Worm (Caenorhabditis elegans): Measurements from ENCODE around the gene col-185.

The col-185 gene

DNA sequence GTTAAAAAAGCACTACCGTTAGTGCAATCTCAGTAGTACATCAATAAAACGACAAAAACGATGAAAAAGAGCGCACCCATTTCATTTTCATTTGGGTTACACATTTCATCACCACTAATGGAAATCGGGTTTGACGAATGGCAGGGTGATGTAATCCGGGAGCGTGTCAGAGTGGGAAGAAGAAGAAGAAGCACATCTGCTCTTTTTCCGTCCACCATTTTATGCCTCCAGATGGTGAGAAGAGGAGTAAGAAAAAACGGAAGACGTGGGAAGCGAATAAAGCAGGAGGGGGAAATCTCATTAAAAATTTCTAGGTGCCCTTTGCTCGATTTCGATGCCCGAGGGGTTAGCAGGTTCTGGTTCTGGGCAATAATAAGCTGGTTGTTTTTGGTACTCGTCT is 4.9 kb downstream of the col-185 start (continued):
- TF ChIP-seq ztf-6 (GFP tag; IDR thresholded peaks at IDR 0.05), result no peak
- TF ChIP-seq ztf-18 (tag; optimal IDR thresholded peaks at IDR 0.05), result no peak
- no peak for TF ChIP-seq akir-1 (GFP tag; optimal IDR thresholded peaks at IDR 0.05)
- no peak for TF ChIP-seq snpc-3.4 (tag; optimal IDR thresholded peaks at IDR 0.05)
- TF ChIP-seq him-1 (tag; optimal IDR thresholded peaks at IDR 0.05), result no peak
- no peak for TF ChIP-seq sptf-2 (GFP tag; optimal IDR thresholded peaks at IDR 0.05)

DNA sequence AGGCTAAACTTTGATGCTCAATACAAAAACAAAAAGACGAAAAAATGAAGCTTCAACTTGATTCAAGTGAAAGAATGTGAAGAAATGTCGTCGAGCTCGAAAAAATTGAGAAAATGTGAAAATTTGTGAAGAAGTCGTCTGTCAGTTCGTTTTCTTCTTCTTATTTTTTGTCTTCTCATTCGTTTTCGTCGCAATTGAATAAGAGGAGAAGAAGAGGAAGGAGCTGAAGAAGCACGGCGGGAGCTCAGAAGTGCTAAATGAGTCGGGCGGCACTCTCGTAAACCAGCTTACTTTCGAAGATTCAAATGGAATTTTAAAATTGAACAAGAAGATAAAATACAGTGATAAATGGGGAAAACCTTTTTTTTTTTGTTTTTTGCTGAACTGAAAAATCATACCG is 5.7 kb downstream of the col-185 start:
- TF ChIP-seq snpc-4 (GFP tag; optimal IDR thresholded peaks at IDR 0.05) (no peak), snpc-4 (tag; optimal IDR thresholded peaks at IDR 0.05) (no peak), egrh-3 (GFP tag; IDR thresholded peaks at IDR 0.05) (no peak), ZK185.1 (tag; optimal IDR thresholded peaks at IDR 0.05; ENCODE audit: poor library complexity, severe bottlenecking) (no peak), lag-1 (GFP tag; IDR thresholded peaks at IDR 0.05) (no peak), B0019.2 (GFP tag; conservative IDR thresholded peaks at IDR 0.05) (no peak), B0336.3 (GFP tag; IDR thresholded peaks at IDR 0.05) (no peak), nfya-2 (GFP tag; IDR thresholded peaks at IDR 0.05) (no peak), ama-1 (optimal IDR thresholded peaks at IDR 0.05) (no peak), ama-1 (GFP tag; optimal IDR thresholded peaks at IDR 0.05) (no peak), ztf-18 (tag; optimal IDR thresholded peaks at IDR 0.05) (no peak), lir-1 (GFP tag; conservative IDR thresholded peaks at IDR 0.05) (no peak), cebp-1 (GFP tag; IDR thresholded peaks at IDR 0.05) (no peak), cebp-1 (tag; optimal IDR thresholded peaks at IDR 0.05) (no peak)

DNA sequence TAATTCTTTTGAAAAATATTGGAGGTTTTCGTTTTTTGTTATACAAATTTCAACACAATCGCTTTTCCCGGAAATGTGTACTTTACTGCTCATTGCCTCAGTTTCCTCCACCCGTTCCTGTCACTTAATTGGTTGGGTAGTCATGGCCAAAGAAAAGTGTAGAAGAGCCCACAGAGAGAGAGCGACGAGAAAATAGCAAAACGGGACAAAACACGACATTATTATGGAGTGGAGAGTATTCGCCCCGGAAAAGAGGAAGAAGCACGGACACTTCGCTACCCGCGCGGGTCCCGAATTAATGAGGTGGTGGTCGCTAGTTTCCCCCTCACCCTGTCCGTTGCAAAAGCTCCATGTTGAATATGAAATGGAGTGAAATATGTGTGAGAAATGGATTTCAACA is 7.1 kb downstream of the col-185 start:
- peak; percentile 41; the same call in 1 of the 2 replicates for TF ChIP-seq zfh-2 (GFP tag; conservative IDR thresholded peaks at IDR 0.05)
- 0 out of 2 replicates have a peak, but pooled peaks have one; percentile 12 for TF ChIP-seq attf-3 (GFP tag; conservative IDR thresholded peaks at IDR 0.05)
- TF ChIP-seq xnd-1 (tag; optimal IDR thresholded peaks at IDR 0.05), result no peak
- TF ChIP-seq hsf-1 (GFP tag; IDR thresholded peaks at IDR 0.05), result no peak

DNA sequence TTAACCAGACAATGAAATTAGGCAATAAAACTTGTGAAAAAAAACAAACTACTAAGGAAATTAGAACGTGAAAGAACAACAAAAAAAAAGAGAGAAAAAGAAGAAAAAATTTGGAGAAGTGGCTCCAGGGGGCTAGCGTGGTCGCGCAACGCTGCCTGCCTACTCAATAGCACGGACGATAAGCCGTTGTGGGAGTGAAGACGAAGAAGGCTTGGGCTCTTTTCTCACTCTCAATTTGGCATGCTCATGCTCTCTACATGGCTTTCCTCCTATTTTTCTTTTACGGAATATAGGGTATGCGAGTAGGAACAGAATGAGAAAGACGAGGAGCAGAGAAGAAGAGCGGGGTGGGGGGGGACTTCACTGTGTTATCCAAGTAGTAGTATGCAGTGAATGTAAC is 8.6 kb downstream of the col-185 start:
- peak; percentile 32 for TF ChIP-seq K12H6.12 (tag; optimal IDR thresholded peaks at IDR 0.05)
- peak; percentile 46; the same call in 1 of the 2 replicates for TF ChIP-seq zfh-2 (GFP tag; conservative IDR thresholded peaks at IDR 0.05)
- no peak for TF ChIP-seq pbrm-1 (GFP tag; IDR thresholded peaks at IDR 0.05)
- no peak for TF ChIP-seq sea-2 (GFP tag; IDR thresholded peaks at IDR 0.05)
- peak in 1 of 3 experiments; percentile 45 for TF ChIP-seq lin-35 (GFP tag; optimal IDR thresholded peaks at IDR 0.05)
- TF ChIP-seq let-526 (GFP tag; IDR thresholded peaks at IDR 0.05), result no peak
- peak; percentile 36; the same call in 1 of the 2 replicates for TF ChIP-seq hmg-1.2 (GFP tag; IDR thresholded peaks at IDR 0.05)
- no peak for TF ChIP-seq snpc-1.1 (tag; optimal IDR thresholded peaks at IDR 0.05; ENCODE audit: insufficient read depth)
- no peak for TF ChIP-seq akir-1 (GFP tag; optimal IDR thresholded peaks at IDR 0.05)
- TF ChIP-seq nfyb-1 (GFP tag; IDR thresholded peaks at IDR 0.05), result no peak
- TF ChIP-seq F55B11.4 (tag; optimal IDR thresholded peaks at IDR 0.05; ENCODE audit: borderline replicate concordance, insufficient read depth), result no peak
- TF ChIP-seq F39B2.1 (GFP tag; IDR thresholded peaks at IDR 0.05), result no peak
- TF ChIP-seq lag-1 (GFP tag; IDR thresholded peaks at IDR 0.05), result no peak
- no peak for TF ChIP-seq mel-28 (tag; optimal IDR thresholded peaks at IDR 0.05; ENCODE audit: borderline replicate concordance)
- no peak for TF ChIP-seq ets-4 (GFP tag; optimal IDR thresholded peaks at IDR 0.05)
- no peak for TF ChIP-seq Y53F4B.3 (GFP tag; IDR thresholded peaks at IDR 0.05)
- TF ChIP-seq attf-5 (GFP tag; optimal IDR thresholded peaks at IDR 0.05), result no peak
- TF ChIP-seq nhr-80 (tag; optimal IDR thresholded peaks at IDR 0.05), result no peak
- no peak for TF ChIP-seq egl-18 (GFP tag; IDR thresholded peaks at IDR 0.05)
- no peak for TF ChIP-seq die-1 (tag; optimal IDR thresholded peaks at IDR 0.05)
- no peak for TF ChIP-seq nhr-90 (tag; optimal IDR thresholded peaks at IDR 0.05)
- no peak for TF ChIP-seq somi-1 (GFP tag; optimal IDR thresholded peaks at IDR 0.05)
- no peak for TF ChIP-seq lin-54 (GFP tag; optimal IDR thresholded peaks at IDR 0.05)
- no peak for TF ChIP-seq hlh-12 (tag; optimal IDR thresholded peaks at IDR 0.05)
- no peak for TF ChIP-seq unc-130 (GFP tag; optimal IDR thresholded peaks at IDR 0.05)
- no peak for TF ChIP-seq Y95B8A.8 (GFP tag; IDR thresholded peaks at IDR 0.05)
